Fruit fly (Drosophila melanogaster): ENCODE results near the gene CG31954.

CG31954 gene

DNA sequence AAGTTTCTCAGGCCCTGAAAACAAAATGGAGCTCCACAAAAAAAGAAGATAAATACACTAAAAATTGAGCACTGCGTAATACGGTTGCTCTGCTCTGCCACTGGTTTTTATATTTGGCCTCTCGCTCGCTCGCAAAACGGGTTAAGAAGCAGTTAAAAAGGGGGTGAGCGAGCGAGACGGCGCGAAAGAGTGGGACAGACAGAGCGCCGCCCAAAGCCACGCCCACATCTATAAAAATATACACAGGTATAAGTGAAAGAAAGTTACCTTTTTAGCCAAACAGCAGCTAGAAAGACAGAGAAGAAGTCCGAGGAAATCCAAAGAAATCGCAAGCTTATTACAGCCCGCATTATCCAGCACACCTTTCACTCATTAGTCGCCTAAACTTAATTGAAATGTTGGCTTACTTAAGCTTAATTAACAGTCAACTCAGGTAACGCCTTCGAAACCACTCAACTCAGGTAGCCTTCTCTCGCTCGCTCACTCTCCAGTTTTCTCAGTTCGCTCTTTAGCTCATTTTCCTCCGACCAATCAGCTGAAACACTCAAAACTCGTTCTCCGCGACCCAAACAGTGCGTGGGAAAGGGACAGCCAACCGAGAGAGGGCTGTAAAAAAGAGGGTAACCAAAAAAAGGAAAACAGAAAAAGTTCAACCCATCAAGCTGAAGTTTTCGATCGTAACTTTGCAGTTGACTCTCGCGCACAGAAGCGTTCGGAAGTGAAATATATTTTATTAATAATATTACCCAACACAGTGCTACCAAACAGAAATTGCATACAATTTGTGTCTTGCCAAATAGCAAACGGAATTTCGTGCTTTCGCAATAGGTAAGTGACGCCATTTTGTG is 28.9 kb upstream of the CG31954 start, which contains the start of gene drm:
TSS of gene drm (plus strand) at position 684 of the 848 bp plus-strand sequence.
- TF ChIP-seq CG8478 (optimal IDR thresholded peaks at IDR 0.05) (no peak), CTCF (optimal IDR thresholded peaks at IDR 0.05) (no peak)

DNA sequence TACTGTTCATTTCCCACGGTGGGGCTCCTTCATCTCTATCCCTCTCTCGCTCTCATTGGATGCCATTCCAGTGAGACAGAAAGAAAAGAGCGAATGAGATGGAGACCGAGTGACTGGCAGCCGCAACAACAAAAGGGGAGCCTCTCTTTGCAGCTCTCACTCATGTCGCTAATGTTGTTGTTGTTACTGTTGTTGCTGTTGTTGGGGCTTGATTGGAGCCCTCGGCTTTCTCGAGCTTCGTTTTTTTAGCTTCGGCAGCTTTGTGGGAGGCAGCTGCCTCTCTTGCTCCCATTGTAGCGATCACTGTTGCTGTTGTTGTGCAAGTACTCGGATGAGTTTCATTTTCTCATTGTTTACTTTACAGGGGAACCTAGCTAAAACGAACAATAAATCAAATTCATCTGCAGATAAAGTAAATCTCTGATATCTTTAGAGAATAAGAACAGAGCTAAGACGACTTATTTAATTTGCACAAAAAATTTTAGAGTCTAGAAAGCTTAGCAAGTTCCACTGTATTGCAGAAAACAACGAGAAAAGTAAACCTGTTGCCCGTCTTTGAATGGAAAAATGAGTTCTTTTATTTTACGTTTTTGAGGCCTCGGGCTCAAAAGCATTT is 24.4 kb upstream of the CG31954 start:
- TF ChIP-seq CG8478 (optimal IDR thresholded peaks at IDR 0.05) (no peak), CTCF (optimal IDR thresholded peaks at IDR 0.05) (no peak)

DNA sequence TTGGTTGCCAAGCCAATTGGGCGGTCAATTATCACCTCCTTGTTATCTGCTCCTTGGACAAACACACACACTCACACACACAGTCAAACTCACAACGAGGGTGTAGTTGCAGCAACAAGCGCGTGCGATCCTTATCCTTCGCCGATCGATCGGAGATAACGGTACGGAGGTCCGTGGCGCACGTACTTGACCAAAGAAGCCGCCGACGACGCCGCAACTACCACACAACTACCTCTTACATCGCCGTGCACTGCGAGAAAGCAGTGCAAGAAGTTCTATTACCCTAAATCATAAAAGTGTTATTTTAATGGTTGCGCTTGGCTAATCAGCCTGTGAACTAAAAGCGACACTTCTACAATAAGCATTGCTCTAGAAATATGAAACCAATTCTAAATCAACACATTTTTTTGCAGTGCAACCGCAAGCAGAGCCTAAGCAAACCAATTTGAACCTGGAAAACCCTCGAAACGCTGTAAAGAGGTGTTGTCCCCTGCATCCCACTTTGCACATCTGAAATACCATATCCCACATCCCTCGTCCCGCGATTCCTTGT is 23.1 kb upstream of the CG31954 start:
- no peak for TF ChIP-seq CTCF (optimal IDR thresholded peaks at IDR 0.05)
- TF ChIP-seq CG8478 (optimal IDR thresholded peaks at IDR 0.05), result no peak

DNA sequence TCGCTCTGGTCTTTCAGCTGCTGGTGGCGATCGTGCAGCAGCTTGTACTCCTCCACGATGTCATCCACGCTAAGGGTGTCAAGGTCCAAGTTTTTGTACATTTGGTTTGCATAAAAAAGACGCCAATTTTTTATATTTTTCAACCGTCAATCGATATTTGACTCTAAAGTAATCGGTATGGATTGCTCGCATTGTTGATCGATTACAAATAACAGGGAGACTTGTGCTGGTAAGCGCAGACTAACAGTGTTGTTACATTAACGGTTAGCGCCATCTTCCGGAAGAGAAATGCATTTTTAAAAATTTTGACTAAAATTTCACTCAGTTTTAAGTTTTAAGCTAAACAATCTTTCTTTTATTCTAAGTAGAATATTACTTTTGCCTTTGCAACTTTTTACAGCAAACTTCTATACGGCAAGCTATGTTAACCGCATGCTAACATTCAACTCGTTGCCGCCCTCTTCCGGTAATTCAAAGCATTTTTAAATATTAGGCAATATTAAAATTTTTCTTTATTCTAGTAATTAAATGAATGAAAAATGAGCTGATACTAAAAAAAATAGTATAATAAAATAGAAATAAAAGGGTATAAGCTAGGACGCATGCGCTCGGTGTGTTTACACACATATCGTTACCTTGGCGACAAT is 20.4 kb upstream of the CG31954 start, which contains the start of the genes Spindly and IFT57:
TSS of gene Spindly (minus strand) at position 132 of the 647 bp plus-strand sequence.
TSS of gene IFT57 (plus strand) at position 604 of the 647 bp plus-strand sequence.
- TF ChIP-seq CTCF (optimal IDR thresholded peaks at IDR 0.05), result peak; percentile 84 to 88
- TF ChIP-seq CG8478 (optimal IDR thresholded peaks at IDR 0.05), result no peak

DNA sequence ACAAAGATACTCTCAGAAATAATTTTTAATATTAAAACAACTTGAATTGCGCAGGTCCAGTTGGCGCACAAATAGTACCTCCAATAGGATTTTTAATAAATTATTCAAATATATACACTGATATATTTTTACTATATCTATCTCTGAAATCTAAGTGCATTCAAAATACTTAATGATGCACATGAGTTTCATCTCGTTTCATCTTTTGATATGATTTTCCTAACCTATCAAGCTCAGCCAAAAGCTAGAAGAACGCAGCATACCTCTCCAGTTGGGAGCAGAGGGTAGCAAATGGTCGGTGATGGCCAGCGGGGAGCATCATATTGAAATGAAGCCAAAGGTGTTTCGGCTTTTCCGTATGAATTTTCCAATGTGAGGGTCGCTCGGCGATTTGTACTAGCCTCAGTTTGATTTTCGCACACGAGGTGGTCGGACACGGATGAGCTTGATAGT is 14.9 kb upstream of the CG31954 start, which contains the start of gene CG8852:
TSS of gene CG8852 (plus strand) at position 403 of the 453 bp plus-strand sequence.
- TF ChIP-seq CG8478 (optimal IDR thresholded peaks at IDR 0.05), result no peak
- no peak for TF ChIP-seq CTCF (optimal IDR thresholded peaks at IDR 0.05)

DNA sequence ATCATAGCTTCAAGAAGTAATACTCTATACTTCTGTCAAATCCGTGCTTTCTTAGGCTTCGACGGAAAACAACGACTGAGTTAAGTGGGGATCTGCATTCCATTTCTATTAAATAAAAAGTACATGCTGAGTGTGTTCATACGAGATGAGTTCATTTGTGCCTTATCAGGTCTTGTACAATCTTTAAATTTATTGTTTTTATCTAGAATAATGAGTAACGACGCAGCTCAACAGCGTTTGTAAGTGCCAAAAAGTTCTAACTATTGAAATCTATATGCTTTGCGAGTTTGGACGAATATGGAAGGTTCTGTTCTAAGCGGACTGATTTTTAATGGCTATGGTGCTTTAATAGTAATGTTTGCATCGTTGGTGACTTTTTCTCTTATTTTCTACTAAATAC is 14.1 kb upstream of the CG31954 start, which contains the start of gene Sr-CIV:
TSS of gene Sr-CIV (minus strand) at position 101 of the 400 bp plus-strand sequence.
- no peak for TF ChIP-seq CTCF (optimal IDR thresholded peaks at IDR 0.05)
- no peak for TF ChIP-seq CG8478 (optimal IDR thresholded peaks at IDR 0.05)

DNA sequence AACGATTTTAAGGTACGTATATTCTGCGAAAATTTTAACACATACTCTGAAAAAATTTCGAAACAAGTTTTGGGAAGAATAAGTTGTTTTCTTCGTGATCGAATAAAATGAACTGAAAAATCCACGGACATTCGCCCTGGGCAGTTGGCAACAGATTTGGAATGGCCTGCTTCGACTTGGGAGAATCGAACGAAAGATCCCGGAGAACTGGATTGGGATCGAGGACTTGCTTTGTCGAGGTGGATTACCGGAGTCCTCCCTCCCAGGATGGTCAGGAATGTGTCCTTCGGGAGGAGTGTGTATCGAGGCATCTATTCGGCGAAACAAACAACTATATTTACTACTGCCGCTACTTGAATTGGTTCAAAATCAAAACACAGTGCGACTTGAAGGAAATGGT is 9.6 kb upstream of the CG31954 start, which contains the start of the genes CG3213 and CG8851:
TSS of gene CG3213 (minus strand) at position 101 of the 400 bp plus-strand sequence.
TSS of gene CG8851 (plus strand) at position 127 of the 400 bp plus-strand sequence.
- TF ChIP-seq CG8478 (optimal IDR thresholded peaks at IDR 0.05), result no peak
- TF ChIP-seq CTCF (optimal IDR thresholded peaks at IDR 0.05), result no peak

DNA sequence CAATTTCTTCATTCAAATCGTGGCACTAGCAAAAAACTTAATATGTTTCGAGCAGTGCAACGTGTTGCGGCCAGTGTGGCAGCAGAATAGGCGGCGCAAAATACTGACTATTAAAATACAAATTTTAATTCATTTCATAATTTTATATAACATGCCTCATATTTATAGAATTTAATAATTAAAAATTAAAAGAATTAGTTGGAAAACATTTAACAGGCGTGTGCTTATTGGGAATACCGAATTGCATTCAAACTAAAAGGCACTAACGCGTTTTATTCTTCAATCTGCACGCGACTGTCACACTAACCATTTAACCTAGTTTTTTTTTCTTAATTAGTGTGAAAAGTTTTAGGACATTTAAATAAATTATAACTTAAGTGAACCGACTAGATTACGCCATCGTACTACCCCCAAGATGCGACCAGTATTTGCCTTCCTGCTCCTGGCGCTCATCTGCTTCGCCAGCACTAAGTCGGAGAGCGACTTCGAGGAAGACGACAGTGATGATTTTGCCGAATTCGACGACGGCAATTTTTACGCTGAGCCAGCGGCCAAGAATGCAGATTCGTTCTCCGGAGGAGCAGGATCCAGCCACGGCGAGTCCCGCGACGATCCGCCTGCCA is 4.8 kb upstream of the CG31954 start, which contains the start of the genes LeuRS and CG17593:
TSS of gene LeuRS (minus strand) at position 88 of the 623 bp plus-strand sequence.
TSS of gene CG17593 (plus strand) at position 304 of the 623 bp plus-strand sequence.
- TF ChIP-seq CG8478 (optimal IDR thresholded peaks at IDR 0.05), result no peak
- TF ChIP-seq CTCF (optimal IDR thresholded peaks at IDR 0.05), result no peak

DNA sequence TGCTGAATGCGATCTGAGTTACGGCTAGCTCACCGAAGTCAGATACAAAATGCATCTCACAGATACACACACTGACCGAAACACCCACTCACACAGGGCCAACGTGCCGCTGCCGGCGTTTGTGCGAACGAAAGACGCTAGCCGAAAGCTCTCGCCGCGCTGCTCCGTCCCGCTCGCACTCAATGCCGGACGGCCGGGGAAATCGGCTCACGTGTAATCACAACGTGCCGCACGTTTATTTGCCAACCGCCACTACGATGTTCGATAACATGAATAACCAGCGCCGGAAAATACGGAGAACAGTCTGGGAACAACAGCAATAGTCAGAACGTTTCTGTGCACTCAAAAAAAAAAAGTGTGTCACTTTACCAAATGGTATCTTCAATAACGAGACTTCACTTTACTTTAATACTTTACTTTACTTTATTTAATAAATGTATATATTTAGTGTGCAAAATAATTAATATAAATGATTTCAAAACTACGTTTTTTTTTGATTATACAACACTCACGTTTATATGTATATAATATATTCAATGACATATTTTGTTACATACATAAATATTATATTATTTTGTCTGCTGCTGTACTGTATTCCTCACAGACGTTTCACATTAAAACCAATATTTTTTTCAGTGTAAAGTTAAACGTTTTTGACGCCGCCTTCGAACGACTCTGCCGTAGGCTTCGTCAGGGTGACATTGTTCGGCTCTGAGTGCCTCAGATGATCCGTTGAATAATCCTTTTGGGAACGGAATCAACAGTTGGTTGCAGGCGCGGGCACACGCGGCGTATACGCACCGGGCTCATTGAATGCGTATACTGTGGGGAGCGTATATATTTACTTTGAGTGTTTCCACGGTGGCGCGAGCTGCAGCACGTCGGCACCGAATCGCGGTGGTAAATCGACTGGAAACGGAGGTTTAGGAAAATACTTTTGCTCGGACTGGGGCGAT is 2.4 kb downstream of the CG31954 start, which contains the start of gene tim:
TSS of gene tim (minus strand) at position 911 of the 956 bp plus-strand sequence.
- TF ChIP-seq CTCF (optimal IDR thresholded peaks at IDR 0.05), result no peak

DNA sequence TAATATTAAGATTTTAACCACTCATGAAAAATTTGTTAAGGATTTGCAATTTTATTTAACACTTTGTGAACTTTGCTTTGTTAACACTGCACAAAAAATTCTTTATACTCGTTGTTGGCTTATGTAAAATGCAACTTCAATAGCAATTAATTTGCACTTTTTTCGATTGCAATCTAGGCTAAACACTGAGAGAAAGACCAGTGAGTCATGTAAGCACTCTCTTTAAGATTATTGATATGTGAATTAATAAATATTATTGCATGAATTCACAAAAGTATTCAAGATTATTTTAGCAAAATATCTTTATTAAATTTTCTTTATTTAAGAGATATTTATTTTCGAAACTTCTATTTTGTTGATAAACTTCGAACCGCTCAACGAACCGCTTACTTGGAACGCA is 3.1 kb downstream of the CG31954 start:
- TF ChIP-seq CTCF (optimal IDR thresholded peaks at IDR 0.05) (no peak), CG8478 (optimal IDR thresholded peaks at IDR 0.05) (no peak)

DNA sequence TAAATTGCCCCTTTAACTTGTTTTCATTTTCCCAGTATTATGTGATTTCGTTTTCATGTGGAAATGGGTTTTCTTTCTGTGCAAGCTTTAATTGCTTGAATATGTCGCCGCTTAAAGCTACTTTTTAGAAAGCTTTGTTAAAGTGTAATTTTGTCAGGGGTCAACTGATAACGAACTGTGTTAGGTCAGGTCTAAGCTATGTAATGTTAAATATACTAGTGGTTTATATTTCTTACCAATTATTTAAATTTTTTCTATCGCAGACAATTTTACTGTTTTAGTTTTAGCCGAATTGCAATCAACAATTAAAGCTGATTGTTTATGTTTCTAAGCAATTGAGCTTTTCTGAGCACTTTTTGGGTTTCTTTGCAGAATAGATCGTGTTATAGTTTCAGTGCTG is 3.6 kb downstream of the CG31954 start:
- no peak for TF ChIP-seq CG8478 (optimal IDR thresholded peaks at IDR 0.05)
- TF ChIP-seq CTCF (optimal IDR thresholded peaks at IDR 0.05), result no peak

DNA sequence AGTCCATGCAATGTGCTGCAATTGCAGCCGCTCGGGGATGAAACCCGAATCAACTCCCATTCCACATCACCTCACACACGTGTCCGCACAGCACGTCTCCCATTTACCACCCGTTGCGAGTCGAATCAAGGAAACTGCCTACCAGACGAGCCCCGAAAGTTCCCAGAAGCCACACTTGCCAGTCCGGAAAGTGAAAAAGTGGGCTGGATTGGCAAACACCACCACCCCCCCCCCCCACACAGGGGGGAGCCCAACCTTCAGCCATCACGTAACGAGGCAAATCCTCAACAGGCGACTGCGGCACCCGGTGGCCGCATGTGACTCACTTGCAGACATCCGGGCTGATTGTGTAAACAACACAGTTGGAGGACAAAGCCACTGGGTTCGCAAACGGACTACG is 5.1 kb downstream of the CG31954 start:
- TF ChIP-seq CG8478 (optimal IDR thresholded peaks at IDR 0.05) (no peak), CTCF (optimal IDR thresholded peaks at IDR 0.05) (no peak)

DNA sequence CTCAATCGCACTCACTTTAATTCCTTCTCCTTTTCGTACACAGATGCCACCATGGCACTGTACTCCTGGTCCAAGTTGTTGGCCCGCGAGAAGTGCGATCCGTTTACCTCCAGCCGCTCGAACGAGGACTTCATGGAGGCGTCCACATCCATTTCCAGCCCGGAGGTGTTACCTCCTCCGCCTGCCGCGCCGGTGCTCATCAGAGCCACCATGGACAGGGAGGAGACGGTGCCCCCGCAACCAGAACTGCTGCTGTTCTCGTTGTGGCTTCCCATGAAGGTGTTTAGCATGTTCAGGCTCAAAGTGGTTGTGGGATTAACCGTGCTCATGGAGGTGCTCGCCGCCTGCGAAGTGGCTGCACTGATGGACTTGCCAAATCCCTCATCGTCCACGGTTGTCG is 14.4 kb downstream of the CG31954 start:
- no peak for TF ChIP-seq CG8478 (optimal IDR thresholded peaks at IDR 0.05)
- no peak for TF ChIP-seq CTCF (optimal IDR thresholded peaks at IDR 0.05)

Data from S2 (cell line).